Worm (Caenorhabditis elegans) whole organism, midembryonic: ENCODE measurements around the gene npr-36.

Experiments
- cog-1 ChIP-seq: sonication (generic microtip); optimal IDR thresholded peaks from 2 replicates; lab custom pipeline; 2016; ENCODE audit warnings: missing genetic modification characterization, missing compliant biosample characterization
- flt-1 ChIP-seq: fragments of 200-800 bp; sonication (Bioruptor generic); IDR thresholded peaks from 2 replicates; pipeline ENCODE4 v1.3.6; 2022; ENCODE audit warnings: missing genetic modification characterization, missing compliant biosample characterization
- klf-2 ChIP-seq: fragments of 200-800 bp; sonication (Bioruptor generic); conservative IDR thresholded peaks from 2 replicates; pipeline ENCODE4 v1.3.6; 2022; ENCODE audit warnings: missing genetic modification reagents, missing genetic modification characterization, missing compliant biosample characterization
- med-1 ChIP-seq: sonication (generic microtip); optimal IDR thresholded peaks from 2 replicates; lab custom pipeline; 2017; ENCODE audit warnings: missing genetic modification characterization, mild to moderate bottlenecking, missing compliant biosample characterization, antibody characterized with exemption, missing genetic modification reagents; ENCODE audit not compliant: insufficient read depth
- tab-1 ChIP-seq: fragments of 200-800 bp; sonication (Bioruptor generic); IDR thresholded peaks from 2 replicates; pipeline ENCODE4 v1.3.6; 2022; ENCODE audit warnings: missing genetic modification characterization, missing compliant biosample characterization
- ztf-23 ChIP-seq: fragments of 200-800 bp; sonication (Bioruptor generic); IDR thresholded peaks from 2 replicates; pipeline ENCODE4 v1.3.6; 2022; ENCODE audit warnings: missing genetic modification reagents, missing genetic modification characterization, missing compliant biosample characterization
- ztf-29 ChIP-seq: fragments of 200-800 bp; sonication (Bioruptor generic); IDR thresholded peaks from 2 replicates; pipeline ENCODE4 v1.3.6; 2022; ENCODE audit warnings: missing genetic modification reagents, missing genetic modification characterization, missing compliant biosample characterization

DNA sequence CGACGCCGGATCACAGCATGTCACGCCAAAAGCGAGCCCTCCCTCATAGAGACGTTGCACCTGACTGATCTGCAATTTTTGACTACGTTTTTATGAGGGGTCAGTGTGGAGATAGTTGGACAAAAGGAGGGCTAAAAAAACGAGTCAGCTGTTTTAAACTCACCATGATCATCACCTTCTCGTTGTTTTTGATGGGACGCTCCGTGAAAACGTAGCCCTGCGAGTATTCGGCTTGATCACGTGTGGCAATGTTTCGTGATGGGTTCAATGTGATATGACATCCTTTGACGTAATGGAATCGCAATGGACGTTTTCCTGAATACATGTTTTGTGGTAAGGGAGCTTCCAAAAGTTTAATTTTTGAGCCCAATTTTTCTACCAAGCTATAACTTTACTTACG is 25.6 kb downstream of the npr-36 start:
- TF ChIP-seq flt-1 (GFP tag; lab: Robert Waterston, UW) (no peak), ztf-23 (GFP tag; lab: Robert Waterston, UW) (no peak), klf-2 (GFP tag; lab: Robert Waterston, UW) (no peak), med-1 (GFP tag; lab: Kevin White, UChicago) (no peak), ztf-29 (GFP tag; lab: Robert Waterston, UW) (no peak), cog-1 (tag; lab: Kevin White, UChicago) (no peak), tab-1 (GFP tag; lab: Robert Waterston, UW) (no peak)
